Worm (Caenorhabditis elegans): Measurements from ENCODE around the gene F07G11.1.

ce11 chrV:7320909-7321308, 13.7 kb downstream of the F07G11.1 start, which contains the start of gene lmd-4:
- TF ChIP-seq tra-1 (GFP tag; IDR thresholded peaks at IDR 0.05) = no peak
- TF ChIP-seq unc-62 (GFP tag; optimal IDR thresholded peaks at IDR 0.05 in 1 of 2) = no peak
- no peak for TF ChIP-seq unc-62 (tag; optimal IDR thresholded peaks at IDR 0.05)
- no peak for TF ChIP-seq ceh-28 (tag; optimal IDR thresholded peaks at IDR 0.05)
- no peak for TF ChIP-seq egl-27 (tag; optimal IDR thresholded peaks at IDR 0.05)
- TF ChIP-seq pqm-1 (tag; optimal IDR thresholded peaks at IDR 0.05) = no peak
- TF ChIP-seq nhr-41 (GFP tag; IDR thresholded peaks at IDR 0.05) = no peak
- TF ChIP-seq mxl-3 (GFP tag; optimal IDR thresholded peaks at IDR 0.05) = no peak
- TF ChIP-seq lin-39 (tag; optimal IDR thresholded peaks at IDR 0.05) = no peak

Measured in whole organism, L4 larva.